Fruit fly (Drosophila melanogaster) whole organism, wandering third instar larva: ENCODE data around the gene Abd-B.

Source experiments
- CG32264 ChIP-seq: fragments of 200-800 bp; sonication (Bioruptor generic); optimal IDR thresholded peaks from 2 replicates; lab custom pipeline; 2016; ENCODE audit warnings: missing biosample characterization, missing genetic modification characterization
- Hr78 ChIP-seq: fragments of >200 bp; optimal IDR thresholded peaks from 2 replicates; lab custom pipeline; 2017; ENCODE audit warnings: missing biosample characterization, missing genetic modification characterization
- dl ChIP-seq, 2 experiments: fragments of 175-275, 200-275 bp in 1 of 2; fragments of 200-275 bp in 1 of 2; sonication (Bioruptor generic); optimal IDR thresholded peaks; lab custom pipeline; 2018; ENCODE audit warnings: mild to moderate bottlenecking in 2 of 2, missing biosample characterization in 2 of 2, missing genetic modification characterization in 2 of 2, moderate library complexity in 2 of 2; ENCODE audit not compliant: partially characterized antibody in 2 of 2, insufficient read depth in 1 of 2
- jim ChIP-seq: fragments of 175-275, 200-325 bp; sonication (Bioruptor generic); optimal IDR thresholded peaks from 2 replicates; lab custom pipeline; 2016; ENCODE audit warnings: missing biosample characterization, mild to moderate bottlenecking, missing genetic modification characterization
- lola ChIP-seq: fragments of >200 bp; optimal IDR thresholded peaks from 2 replicates; lab custom pipeline; 2017; ENCODE audit warnings: missing biosample characterization, missing genetic modification characterization
- psq ChIP-seq: fragments of 200-800 bp; sonication (Bioruptor generic); optimal IDR thresholded peaks from 3 replicates; lab custom pipeline; 2017; ENCODE audit warnings: missing biosample characterization, mild to moderate bottlenecking, missing genetic modification characterization, moderate library complexity
- usp ChIP-seq: fragments of >200 bp; optimal IDR thresholded peaks from 2 replicates; lab custom pipeline; 2017; ENCODE audit warnings: missing biosample characterization, missing genetic modification characterization

DNA sequence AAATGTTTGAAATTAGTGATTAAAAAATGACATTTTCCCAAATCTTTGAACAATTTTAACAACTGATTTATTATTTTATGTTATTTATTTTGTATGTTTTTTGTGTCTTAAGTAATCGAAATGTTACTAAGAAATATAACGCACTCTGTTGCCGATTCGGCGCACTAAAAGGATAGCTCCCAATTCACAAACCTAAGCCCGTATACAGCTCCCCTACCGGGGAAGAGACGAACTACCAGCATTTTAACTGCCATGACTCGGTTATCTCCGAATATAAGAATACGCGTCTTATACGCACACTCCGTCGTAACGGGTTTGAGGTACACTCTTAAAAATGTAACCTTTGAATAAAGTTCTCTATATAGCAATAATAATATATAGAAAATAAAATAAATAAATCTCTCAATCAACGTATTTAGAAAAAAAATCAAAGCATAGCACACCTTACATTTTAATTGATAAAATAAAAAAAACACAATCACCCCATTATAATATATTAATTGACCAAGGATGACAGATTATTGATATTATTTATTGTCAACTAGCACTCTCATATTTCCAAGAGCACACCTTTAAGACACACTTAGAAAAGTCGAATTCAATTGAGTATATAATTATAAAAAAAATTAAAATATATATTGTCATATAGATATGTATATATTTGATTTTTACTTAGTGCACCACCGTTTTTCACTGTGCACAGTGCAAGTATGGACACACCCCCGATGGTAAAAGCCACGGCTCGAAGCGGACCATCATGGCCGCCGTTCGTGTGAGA lies 14.1 kb downstream of the Abd-B start:
- TF ChIP-seq lola (GFP tag; lab: Kevin White, UChicago) (no peak), dl (GFP tag; optimal IDR thresholded peaks at IDR 0.05; lab: Kevin White, UChicago; ENCODE audit: insufficient read depth in 1 of 2, partially characterized antibody in 2 of 2) (no peak), CG32264 (GFP tag; lab: Kevin White, UChicago) (no peak), Hr78 (GFP tag; lab: Kevin White, UChicago) (no peak), psq (GFP tag; lab: Kevin White, UChicago) (peak; percentile 71), usp (no peak), jim (no peak)
